Worm (Caenorhabditis elegans): Measurements from ENCODE around the gene C17B7.14.
A peak's percentile ranks its signal among the peaks of the same experiment; 100 is the strongest.

C17B7.14 gene

DNA sequence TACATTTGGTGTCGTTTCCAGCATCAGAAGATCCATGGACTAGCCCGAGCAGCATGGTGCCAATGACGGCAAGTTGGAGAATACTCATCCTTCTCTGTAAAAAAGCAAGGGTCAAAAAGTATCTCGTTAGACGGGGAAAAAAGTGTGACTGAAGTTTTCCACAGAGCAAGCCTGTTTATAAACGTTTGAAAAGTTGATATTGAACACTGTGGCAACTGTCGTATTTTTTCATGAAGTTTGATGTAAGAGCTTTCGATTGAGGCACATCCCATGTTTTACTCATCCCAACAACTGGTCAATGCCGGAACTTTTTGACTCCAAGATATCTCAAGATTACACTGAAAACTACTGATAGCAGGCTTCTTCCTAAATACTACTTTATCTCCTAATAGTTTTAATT lies 1.4 kb downstream of the C17B7.14 start, which contains the start of gene F35F10.13:
Gene F35F10.13, minus strand, starts transcription at position 101 of the 400 bp plus-strand sequence.
- TF ChIP-seq elt-3 (tag; optimal IDR thresholded peaks at IDR 0.05) (no peak), ceh-63 (GFP tag; optimal IDR thresholded peaks at IDR 0.05) (no peak), fkh-10 (GFP tag; optimal IDR thresholded peaks at IDR 0.05) (no peak), efl-3 (GFP tag; optimal IDR thresholded peaks at IDR 0.05) (no peak)

DNA sequence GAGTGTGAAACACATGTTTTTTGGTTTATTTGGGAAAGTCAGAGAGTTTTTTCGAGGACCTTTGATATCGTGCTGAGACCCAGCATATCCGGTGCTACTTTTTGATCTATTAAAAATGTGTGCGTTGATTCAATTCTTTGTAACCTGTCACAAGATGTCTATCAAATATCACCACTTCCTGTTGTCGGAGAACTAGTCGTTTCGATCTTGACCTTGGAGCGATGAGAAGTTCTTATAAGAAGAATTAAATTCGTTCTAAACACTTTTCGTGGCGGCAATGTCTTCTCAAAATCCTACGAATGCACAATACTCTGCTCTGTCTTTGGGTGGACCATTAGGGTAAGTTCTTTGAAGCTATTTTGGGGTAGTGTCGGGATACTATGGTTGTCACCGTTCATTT lies 4.2 kb downstream of the C17B7.14 start, which contains the start of gene F35F10.1:
Gene F35F10.1, plus strand, starts transcription at position 200 of the 400 bp plus-strand sequence.
- TF ChIP-seq ces-1 (GFP tag; optimal IDR thresholded peaks at IDR 0.05) (no peak), hlh-17 (GFP tag; optimal IDR thresholded peaks at IDR 0.05; ENCODE audit: borderline replicate concordance) (no peak), grh-1 (GFP tag; IDR thresholded peaks at IDR 0.05) (peak; percentile 9; the same call in 1 of the 2 replicates), hpl-2 (GFP tag; optimal IDR thresholded peaks at IDR 0.05) (no peak), zag-1 (tag; optimal IDR thresholded peaks at IDR 0.05) (no peak), unc-62 (GFP tag; optimal IDR thresholded peaks at IDR 0.05) (no peak), blmp-1 (tag; optimal IDR thresholded peaks at IDR 0.05) (peak; percentile 37), nhr-85 (tag) (peak; percentile 69), lir-3 (tag; optimal IDR thresholded peaks at IDR 0.05; ENCODE audit: poor library complexity) (no peak)

DNA sequence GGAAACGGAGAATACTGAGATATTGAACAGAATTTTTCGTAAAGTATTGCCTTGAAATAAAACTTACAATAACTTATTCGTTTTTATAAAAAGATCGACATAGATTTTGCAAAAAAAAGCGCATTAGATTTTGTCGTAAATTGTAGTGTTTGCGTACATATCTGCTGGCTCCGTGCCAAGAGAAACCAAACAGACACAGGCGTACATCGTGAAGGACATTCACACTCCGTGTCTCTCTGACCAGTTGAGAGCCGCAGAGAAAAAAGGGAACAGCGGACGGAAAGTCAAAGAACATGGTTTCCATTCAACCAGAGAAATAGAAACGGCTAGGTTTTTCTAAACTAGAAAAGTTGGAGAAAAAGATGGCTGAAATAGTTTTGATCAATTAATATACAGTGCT lies 5.0 kb downstream of the C17B7.14 start, which contains the start of gene arrd-19:
Gene arrd-19, minus strand, starts transcription at position 209 of the 400 bp plus-strand sequence.
- TF ChIP-seq swsn-7 (tag; optimal IDR thresholded peaks at IDR 0.05) (peak; percentile 77), nhr-85 (tag) (peak; percentile 97), grh-1 (GFP tag; IDR thresholded peaks at IDR 0.05) (peak; percentile 72), nhr-84 (tag; optimal IDR thresholded peaks at IDR 0.05) (no peak), blmp-1 (tag; optimal IDR thresholded peaks at IDR 0.05) (peak; percentile 74), unc-130 (tag; optimal IDR thresholded peaks at IDR 0.05) (peak; percentile 63), sox-4 (tag; optimal IDR thresholded peaks at IDR 0.05) (no peak), dsc-1 (tag; optimal IDR thresholded peaks at IDR 0.05) (peak; percentile 46), nhr-11 (tag; optimal IDR thresholded peaks at IDR 0.05) (no peak), fkh-10 (GFP tag; optimal IDR thresholded peaks at IDR 0.05) (no peak), sptf-1 (tag; optimal IDR thresholded peaks at IDR 0.05) (no peak), vab-15 (tag; optimal IDR thresholded peaks at IDR 0.05) (no peak), ceh-82 (tag; optimal IDR thresholded peaks at IDR 0.05) (peak in 2 of 3 experiments; percentile 36 to 76), ama-1 (optimal IDR thresholded peaks at IDR 0.05) (no peak), nhr-237 (tag; optimal IDR thresholded peaks at IDR 0.05) (no peak), nhr-12 (tag; optimal IDR thresholded peaks at IDR 0.05) (no peak), hpl-2 (GFP tag; optimal IDR thresholded peaks at IDR 0.05) (no peak), C16A3.4 (tag; optimal IDR thresholded peaks at IDR 0.05) (peak; percentile 49), zag-1 (tag; optimal IDR thresholded peaks at IDR 0.05) (no peak), snpc-4 (tag; optimal IDR thresholded peaks at IDR 0.05) (peak; percentile 54), mab-9 (GFP tag; IDR thresholded peaks at IDR 0.05) (peak; percentile 43; the same call in 1 of the 2 replicates), efl-1 (optimal IDR thresholded peaks at IDR 0.05) (peak; percentile 74 to 75), efl-1 (GFP tag; optimal IDR thresholded peaks at IDR 0.05 in 1 of 2) (peak; percentile 51 to 95), snu-23 (GFP tag; optimal IDR thresholded peaks at IDR 0.05) (peak; percentile 82), ceh-90 (tag; optimal IDR thresholded peaks at IDR 0.05) (no peak), mdl-1 (tag; optimal IDR thresholded peaks at IDR 0.05) (peak in 1 of 2 experiments; percentile 71), unc-30 (tag; optimal IDR thresholded peaks at IDR 0.05) (no peak), nhr-77 (tag; optimal IDR thresholded peaks at IDR 0.05) (peak; percentile 72), pqm-1 (tag; optimal IDR thresholded peaks at IDR 0.05) (no peak), ceh-88 (GFP tag; IDR thresholded peaks at IDR 0.05) (no peak), nhr-28 (tag; optimal IDR thresholded peaks at IDR 0.05) (no peak), lin-13 (GFP tag; optimal IDR thresholded peaks at IDR 0.05) (peak; percentile 38), nhr-47 (tag; optimal IDR thresholded peaks at IDR 0.05) (peak; percentile 69), unc-86 (tag; optimal IDR thresholded peaks at IDR 0.05) (peak; percentile 39), zip-4 (GFP tag; optimal IDR thresholded peaks at IDR 0.05) (no peak), egl-27 (tag; optimal IDR thresholded peaks at IDR 0.05) (no peak), Y116A8C.19 (tag; optimal IDR thresholded peaks at IDR 0.05; ENCODE audit: borderline replicate concordance) (no peak), unc-62 (GFP tag; optimal IDR thresholded peaks at IDR 0.05) (no peak), F16B12.6 (tag; optimal IDR thresholded peaks at IDR 0.05) (peak; percentile 86), mep-1 (tag; optimal IDR thresholded peaks at IDR 0.05) (peak; percentile 88), unc-98 (GFP tag; IDR thresholded peaks at IDR 0.05) (no peak), ztf-11 (tag; optimal IDR thresholded peaks at IDR 0.05) (no peak), elt-3 (tag; optimal IDR thresholded peaks at IDR 0.05) (peak in 2 of 6 experiments; percentile 5 to 30), nhr-20 (tag; optimal IDR thresholded peaks at IDR 0.05) (peak; percentile 84)

All from whole organism, L1 larva.